Fruit fly (Drosophila melanogaster) whole organism, wandering third instar larva: ENCODE data around the gene CG33285.

ENCODE experiments used
- CG9705 ChIP-seq: fragments of 200-800 bp; sonication (Bioruptor generic); optimal IDR thresholded peaks from 2 replicates; lab custom pipeline; 2018; ENCODE audit warnings: missing biosample characterization, mild to moderate bottlenecking, missing genetic modification characterization
- GATAd ChIP-seq: sonication (Bioruptor generic); optimal IDR thresholded peaks from 2 replicates; lab custom pipeline; 2016; ENCODE audit warnings: missing biosample characterization, missing genetic modification characterization
- Hr78 ChIP-seq: fragments of >200 bp; optimal IDR thresholded peaks from 2 replicates; lab custom pipeline; 2017; ENCODE audit warnings: missing biosample characterization, missing genetic modification characterization
- Mio ChIP-seq: sonication (Bioruptor generic); optimal IDR thresholded peaks from 2 replicates; lab custom pipeline; 2016; ENCODE audit warnings: missing biosample characterization, missing genetic modification characterization
- brk ChIP-seq: fragments of 200-800 bp; sonication (Bioruptor generic); optimal IDR thresholded peaks from 2 replicates; lab custom pipeline; 2016; ENCODE audit warnings: missing biosample characterization, mild to moderate bottlenecking, missing genetic modification characterization
- pan ChIP-seq: fragments of >200 bp; optimal IDR thresholded peaks from 2 replicates; lab custom pipeline; 2017
- psq ChIP-seq: fragments of 200-800 bp; sonication (Bioruptor generic); optimal IDR thresholded peaks from 3 replicates; lab custom pipeline; 2017; ENCODE audit warnings: missing biosample characterization, mild to moderate bottlenecking, missing genetic modification characterization, moderate library complexity

DNA sequence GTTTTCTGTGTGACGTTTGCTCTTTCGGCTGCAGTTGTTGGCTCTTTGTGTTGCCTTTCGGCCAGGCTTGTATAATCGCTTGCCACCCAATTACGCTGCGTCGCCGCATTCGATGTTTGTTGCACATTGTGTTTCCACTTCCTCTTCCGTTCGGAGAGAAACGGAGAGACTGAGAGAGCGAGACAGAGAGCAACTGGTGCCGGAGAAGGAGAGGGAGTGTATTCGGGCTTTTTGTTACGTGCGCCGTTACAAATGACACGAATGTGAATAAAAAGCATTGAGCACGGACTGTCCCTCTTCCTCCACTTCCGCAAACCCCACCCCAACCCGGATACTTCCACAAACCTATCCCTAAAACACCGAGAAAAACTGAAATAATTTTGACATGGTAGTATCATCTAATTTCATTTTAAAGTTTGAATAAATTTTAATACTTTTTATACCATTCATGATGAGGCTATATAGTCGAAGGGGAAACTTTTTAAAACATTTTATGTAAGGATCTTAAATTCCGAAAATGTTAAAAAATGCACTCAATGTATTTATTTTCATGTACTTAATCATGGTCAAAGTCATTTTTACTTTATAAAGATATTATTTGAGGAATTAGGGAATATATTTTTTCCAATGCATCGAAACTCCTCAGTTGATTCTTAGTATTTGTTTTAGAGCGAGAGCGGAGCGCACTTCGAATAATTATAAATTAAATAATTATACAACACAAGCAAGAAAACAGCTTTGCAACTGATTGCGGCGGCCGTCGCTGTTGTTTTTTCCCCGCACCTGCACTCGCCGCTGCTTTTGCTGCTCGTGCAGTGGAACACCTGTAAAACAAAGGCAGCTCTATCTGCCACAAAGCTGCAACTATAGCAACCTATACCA lies 28.4 kb downstream of the CG33285 start:
- no peak for TF ChIP-seq brk
- no peak for TF ChIP-seq pan
- no peak for TF ChIP-seq Mio (GFP tag; lab: Kevin White, UChicago)
- no peak for TF ChIP-seq CG9705 (GFP tag; lab: Kevin White, UChicago)
- peak; percentile 50 for TF ChIP-seq psq
- no peak for TF ChIP-seq Hr78 (GFP tag; lab: Kevin White, UChicago)
- TF ChIP-seq GATAd (GFP tag; lab: Kevin White, UChicago) = no peak
